Worm (Caenorhabditis elegans) whole organism, L2 larva: ENCODE results near the gene cogc-2.

Experiments used
- C34F6.9 ChIP-seq: fragments of 150-350 bp; optimal IDR thresholded peaks from 2 replicates; lab custom pipeline; 2014; ENCODE audit warnings: missing biosample characterization, missing genetic modification characterization
- F13H6.1 ChIP-seq: sonication (generic microtip); optimal IDR thresholded peaks from 2 replicates; lab custom pipeline; 2016; ENCODE audit warnings: missing genetic modification characterization, missing compliant biosample characterization
- R02D3.7 ChIP-seq: fragments of 150-350 bp; optimal IDR thresholded peaks from 2 replicates; lab custom pipeline; 2014; ENCODE audit warnings: missing biosample characterization, missing genetic modification characterization
- Y55F3AM.14 ChIP-seq: fragments of 200-800 bp; sonication (Bioruptor generic); optimal IDR thresholded peaks from 2 replicates; lab custom pipeline; 2018; ENCODE audit warnings: mild to moderate bottlenecking, missing genetic modification characterization, missing compliant biosample characterization
- ZK546.5 ChIP-seq: sonication (generic microtip); optimal IDR thresholded peaks from 2 replicates; lab custom pipeline; 2017; ENCODE audit warnings: missing biosample characterization, missing genetic modification characterization
- alr-1 ChIP-seq: fragments of 150-350 bp; optimal IDR thresholded peaks from 2 replicates; lab custom pipeline; 2014; ENCODE audit warnings: missing biosample characterization, missing genetic modification characterization
- aly-2 ChIP-seq: fragments of 150-350 bp; optimal IDR thresholded peaks from 2 replicates; lab custom pipeline; 2014; ENCODE audit warnings: missing biosample characterization, missing genetic modification characterization
- ama-1 ChIP-seq: fragments of 150-350 bp; optimal IDR thresholded peaks from 2 replicates; lab custom pipeline; 2018; ENCODE audit warnings: inconsistent platforms
- blmp-1 ChIP-seq: sonication (generic microtip); optimal IDR thresholded peaks from 2 replicates; lab custom pipeline; 2017; ENCODE audit warnings: missing genetic modification characterization, mild to moderate bottlenecking, missing compliant biosample characterization, antibody characterized with exemption, moderate library complexity; ENCODE audit not compliant: insufficient read depth
- ceh-16 ChIP-seq: fragments of 150-350 bp; optimal IDR thresholded peaks from 2 replicates; lab custom pipeline; 2014; ENCODE audit warnings: missing biosample characterization, missing genetic modification characterization
- ceh-82 ChIP-seq: fragments of 150-350 bp; optimal IDR thresholded peaks from 2 replicates; lab custom pipeline; 2014; ENCODE audit warnings: missing biosample characterization, missing genetic modification characterization
- crh-2 ChIP-seq: sonication (generic microtip); optimal IDR thresholded peaks from 2 replicates; lab custom pipeline; 2017; ENCODE audit warnings: missing biosample characterization, missing genetic modification characterization
- dmd-4 ChIP-seq: sonication (generic microtip); optimal IDR thresholded peaks from 2 replicates; lab custom pipeline; 2017; ENCODE audit warnings: missing biosample characterization, missing genetic modification characterization
- egl-27 ChIP-seq: sonication (generic microtip); optimal IDR thresholded peaks from 3 replicates; lab custom pipeline; 2017; ENCODE audit warnings: missing biosample characterization, missing genetic modification reagents, missing genetic modification characterization
- elt-1 ChIP-seq: fragments of 150-350 bp; optimal IDR thresholded peaks from 2 replicates; lab custom pipeline; 2014; ENCODE audit warnings: missing biosample characterization, missing genetic modification characterization
- elt-3 ChIP-seq: sonication (generic microtip); optimal IDR thresholded peaks from 2 replicates; lab custom pipeline; 2017; ENCODE audit warnings: missing biosample characterization, missing genetic modification characterization
- fos-1 ChIP-seq: fragments of 150-350 bp; optimal IDR thresholded peaks from 2 replicates; lab custom pipeline; 2014; ENCODE audit warnings: missing biosample characterization, missing genetic modification characterization
- gmeb-1 ChIP-seq: fragments of 150-350 bp; optimal IDR thresholded peaks from 2 replicates; lab custom pipeline; 2014; ENCODE audit warnings: missing biosample characterization, missing genetic modification characterization
- lin-11 ChIP-seq: fragments of 150-350 bp; sonication (generic microtip); optimal IDR thresholded peaks from 2 replicates; lab custom pipeline; 2014; ENCODE audit warnings: missing biosample characterization, missing genetic modification characterization, inconsistent platforms, mixed read lengths
- lin-13 ChIP-seq: fragments of 150-350 bp; optimal IDR thresholded peaks from 2 replicates; lab custom pipeline; 2014; ENCODE audit warnings: missing biosample characterization, missing genetic modification reagents, missing genetic modification characterization
- lin-39 ChIP-seq: fragments of 150-350 bp; optimal IDR thresholded peaks from 2 replicates; lab custom pipeline; 2014; ENCODE audit warnings: missing biosample characterization, missing genetic modification reagents, missing genetic modification characterization
- lsy-2 ChIP-seq, 2 experiments: fragments of 150-350 bp in 1 of 2; sonication (generic microtip) in 1 of 2; optimal IDR thresholded peaks; 2 replicates each; lab custom pipeline; 2014 to 2017; ENCODE audit warnings: missing biosample characterization in 2 of 2, missing genetic modification characterization in 2 of 2
- mab-5 ChIP-seq: fragments of 150-350 bp; optimal IDR thresholded peaks from 2 replicates; lab custom pipeline; 2014; ENCODE audit warnings: missing biosample characterization, missing genetic modification characterization
- mbf-1 ChIP-seq: sonication (generic microtip); optimal IDR thresholded peaks from 2 replicates; lab custom pipeline; 2017; ENCODE audit warnings: missing biosample characterization, missing genetic modification characterization
- mdl-1 ChIP-seq, 2 experiments: fragments of 150-350 bp in 1 of 2; sonication (generic microtip) in 1 of 2; optimal IDR thresholded peaks; 2 replicates each; lab custom pipeline; 2017; ENCODE audit warnings: missing biosample characterization in 2 of 2, missing genetic modification characterization in 2 of 2
- nhr-10 ChIP-seq: sonication (generic microtip); optimal IDR thresholded peaks from 2 replicates; lab custom pipeline; 2017; ENCODE audit warnings: missing biosample characterization, missing genetic modification characterization
- nhr-11 ChIP-seq: fragments of 150-350 bp; optimal IDR thresholded peaks from 2 replicates; lab custom pipeline; 2014; ENCODE audit warnings: missing biosample characterization, missing genetic modification characterization
- nhr-12 ChIP-seq: fragments of 150-350 bp; optimal IDR thresholded peaks from 2 replicates; lab custom pipeline; 2014; ENCODE audit warnings: missing biosample characterization, missing genetic modification characterization
- nhr-129 ChIP-seq: fragments of 150-350 bp; optimal IDR thresholded peaks from 2 replicates; lab custom pipeline; 2014; ENCODE audit warnings: missing biosample characterization, missing genetic modification characterization
- nhr-21 ChIP-seq: fragments of 150-350 bp; optimal IDR thresholded peaks from 2 replicates; lab custom pipeline; 2014; ENCODE audit warnings: missing biosample characterization, missing genetic modification characterization
- nhr-23 ChIP-seq: fragments of 150-350 bp; optimal IDR thresholded peaks from 2 replicates; lab custom pipeline; 2014; ENCODE audit warnings: missing biosample characterization, missing genetic modification reagents, missing genetic modification characterization
- nhr-237 ChIP-seq: fragments of 150-350 bp; optimal IDR thresholded peaks from 2 replicates; lab custom pipeline; 2014; ENCODE audit warnings: missing biosample characterization, missing genetic modification characterization
- nhr-25 ChIP-seq: fragments of 150-350 bp; sonication (generic microtip); optimal IDR thresholded peaks from 3 replicates; lab custom pipeline; 2014; ENCODE audit warnings: missing biosample characterization, missing genetic modification characterization
- nhr-6 ChIP-seq: fragments of 150-350 bp; optimal IDR thresholded peaks from 2 replicates; lab custom pipeline; 2014; ENCODE audit warnings: missing biosample characterization, missing genetic modification characterization
- nhr-77 ChIP-seq: fragments of 150-350 bp; optimal IDR thresholded peaks from 2 replicates; lab custom pipeline; 2014; ENCODE audit warnings: missing biosample characterization, missing genetic modification characterization
- peb-1 ChIP-seq: fragments of 150-350 bp; optimal IDR thresholded peaks from 2 replicates; lab custom pipeline; 2014; ENCODE audit warnings: missing biosample characterization, missing genetic modification characterization
- sem-4 ChIP-seq: fragments of 150-350 bp; optimal IDR thresholded peaks from 2 replicates; lab custom pipeline; 2014; ENCODE audit warnings: missing biosample characterization, missing genetic modification reagents, missing genetic modification characterization
- skn-1 ChIP-seq: sonication (generic microtip); optimal IDR thresholded peaks from 2 replicates; lab custom pipeline; 2017; ENCODE audit warnings: missing biosample characterization, missing genetic modification characterization
- sma-3 ChIP-seq: sonication (generic microtip); optimal IDR thresholded peaks from 2 replicates; lab custom pipeline; 2016; ENCODE audit warnings: missing genetic modification reagents, missing genetic modification characterization, missing compliant biosample characterization
- sma-9 ChIP-seq, 2 experiments: fragments of 150-350 bp in 1 of 2; sonication (generic microtip) in 1 of 2; optimal IDR thresholded peaks; 2 replicates each; lab custom pipeline; 2014 to 2016; ENCODE audit warnings: missing genetic modification characterization in 2 of 2, mild to moderate bottlenecking in 1 of 2, missing biosample characterization in 1 of 2, missing compliant biosample characterization in 1 of 2, missing genetic modification reagents in 1 of 2, moderate library complexity in 1 of 2
- snpc-4 ChIP-seq: fragments of 150-350 bp; optimal IDR thresholded peaks from 2 replicates; lab custom pipeline; 2014; ENCODE audit warnings: missing biosample characterization, missing genetic modification characterization
- unc-39 ChIP-seq: fragments of 150-350 bp; optimal IDR thresholded peaks from 2 replicates; lab custom pipeline; 2014; ENCODE audit warnings: missing biosample characterization, missing genetic modification characterization
- unc-55 ChIP-seq: fragments of 150-350 bp; sonication (generic microtip); optimal IDR thresholded peaks from 3 replicates; lab custom pipeline; 2014; ENCODE audit warnings: missing biosample characterization, missing genetic modification reagents, missing genetic modification characterization
- unc-62 ChIP-seq: fragments of 150-350 bp; optimal IDR thresholded peaks from 2 replicates; lab custom pipeline; 2014; ENCODE audit warnings: missing biosample characterization, missing genetic modification reagents, missing genetic modification characterization
- zag-1 ChIP-seq: fragments of 150-350 bp; optimal IDR thresholded peaks from 2 replicates; lab custom pipeline; 2014; ENCODE audit warnings: missing biosample characterization, missing genetic modification characterization
- ztf-1 ChIP-seq: fragments of 200-800 bp; sonication (Bioruptor generic); conservative IDR thresholded peaks from 2 replicates; pipeline ENCODE4 v1.3.6; 2022; ENCODE audit warnings: missing genetic modification characterization, missing compliant biosample characterization
- ztf-4 ChIP-seq: fragments of 150-350 bp; optimal IDR thresholded peaks from 2 replicates; lab custom pipeline; 2014; ENCODE audit warnings: missing biosample characterization, missing genetic modification characterization

Gene cogc-2

DNA sequence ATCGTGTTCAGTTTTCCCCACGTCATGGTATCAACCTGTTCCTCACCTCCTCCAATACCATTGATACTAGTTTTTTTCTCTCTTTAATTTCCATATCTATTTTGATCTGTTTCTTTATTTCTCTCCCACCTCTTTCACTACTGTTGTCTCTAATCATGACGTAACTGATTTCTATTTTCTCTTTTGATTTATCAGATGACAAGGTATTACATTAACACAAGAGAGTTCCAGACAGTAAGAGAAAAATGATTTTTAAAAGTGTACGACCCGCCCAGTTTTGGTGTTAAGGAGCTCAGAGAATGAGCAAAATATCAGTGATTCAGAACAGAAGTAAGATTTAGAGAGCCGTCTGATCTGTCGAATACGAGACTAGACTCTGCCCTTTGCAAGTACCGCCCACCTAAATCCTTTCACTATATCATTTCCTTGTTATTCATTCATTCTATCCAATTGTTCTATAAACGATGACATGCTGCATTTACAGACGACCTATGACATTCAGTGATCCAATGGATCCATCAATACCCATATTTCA is 10.4 kb upstream of the cogc-2 start, which contains the start of gene nhr-105 (continued):
- TF ChIP-seq crh-2 = peak; percentile 93
- TF ChIP-seq nhr-25 = peak; percentile 95
- TF ChIP-seq lin-13 (GFP tag; lab: Kevin White, UChicago) = peak; percentile 45
- TF ChIP-seq snpc-4 (tag; lab: Kevin White, UChicago) = peak; percentile 1

DNA sequence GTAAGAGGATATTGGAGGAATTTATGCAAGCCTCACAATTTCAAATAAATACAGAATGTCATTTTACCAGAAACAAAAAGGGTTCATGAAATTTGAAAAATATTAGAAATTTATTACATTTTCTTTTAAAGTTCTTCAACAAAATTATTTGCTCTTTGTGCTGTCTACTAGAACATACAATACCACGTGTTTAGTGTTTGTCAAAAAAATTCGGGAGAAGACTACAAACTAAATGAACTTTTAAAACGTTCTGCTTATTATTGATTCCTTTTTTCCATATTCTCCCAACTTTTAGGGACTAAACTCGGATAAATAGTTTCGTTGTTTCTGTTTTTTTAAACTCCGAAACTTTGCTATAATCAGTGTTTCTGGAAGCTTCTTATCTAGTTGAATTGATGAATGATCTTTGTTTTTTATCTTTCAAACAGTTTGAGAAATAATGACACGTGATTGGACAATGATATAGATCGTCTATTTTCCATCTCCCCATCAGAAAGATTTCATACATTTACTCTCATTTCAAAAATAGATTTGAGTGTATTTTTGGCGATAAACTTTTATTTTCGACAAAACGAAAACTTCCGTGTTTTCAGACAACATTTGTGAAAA is 9.4 kb upstream of the cogc-2 start:
- no peak for TF ChIP-seq lin-13 (GFP tag; lab: Kevin White, UChicago)
- peak; percentile 6 for TF ChIP-seq sma-9 (GFP tag; optimal IDR thresholded peaks at IDR 0.05; lab: Kevin White, UChicago)
- no peak for TF ChIP-seq sma-9 (tag; optimal IDR thresholded peaks at IDR 0.05; lab: Kevin White, UChicago)
- TF ChIP-seq nhr-77 (tag; lab: Kevin White, UChicago) = no peak
- TF ChIP-seq crh-2 = peak; percentile 35
- TF ChIP-seq sma-3 (GFP tag; lab: Kevin White, UChicago) = peak; percentile 54
- peak; percentile 27 for TF ChIP-seq blmp-1 (tag; lab: Kevin White, UChicago)
- TF ChIP-seq lsy-2 (tag; optimal IDR thresholded peaks at IDR 0.05; lab: Kevin White, UChicago) = peak in 1 of 2 experiments; percentile 24
- peak; percentile 4 for TF ChIP-seq gmeb-1 (tag; lab: Kevin White, UChicago)
- peak; percentile 46 for TF ChIP-seq nhr-25
- peak; percentile 13 for TF ChIP-seq nhr-21 (tag; lab: Kevin White, UChicago)

DNA sequence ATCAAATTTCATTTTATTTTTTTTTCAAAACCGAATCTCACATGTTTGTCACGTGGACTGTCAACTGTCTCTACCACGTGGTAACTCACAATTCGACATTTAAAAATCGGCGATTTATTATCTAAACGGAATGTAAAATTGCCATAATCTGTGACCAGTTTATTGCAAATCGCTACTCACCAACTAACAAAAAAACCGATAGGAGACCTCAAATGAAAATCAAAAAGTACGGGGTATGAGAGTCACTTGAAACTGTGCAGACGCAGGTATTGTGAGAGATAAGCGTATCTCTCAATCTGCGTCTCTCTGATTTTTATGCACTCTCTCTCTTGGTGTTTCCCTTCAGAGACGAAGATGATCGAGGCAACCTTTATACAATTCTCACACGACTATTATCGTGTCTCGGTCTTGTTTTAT is 8.4 kb upstream of the cogc-2 start:
- TF ChIP-seq mbf-1 (tag; lab: Kevin White, UChicago) = no peak
- peak; percentile 24 for TF ChIP-seq Y55F3AM.14 (GFP tag; lab: Kevin White, UChicago)
- no peak for TF ChIP-seq nhr-23 (tag; lab: Kevin White, UChicago)
- TF ChIP-seq ceh-82 = no peak
- peak; percentile 56 to 58 for TF ChIP-seq mdl-1 (tag; optimal IDR thresholded peaks at IDR 0.05; lab: Kevin White, UChicago)
- no peak for TF ChIP-seq zag-1
- TF ChIP-seq mab-5 (tag; lab: Kevin White, UChicago) = no peak
- TF ChIP-seq gmeb-1 (tag; lab: Kevin White, UChicago) = peak; percentile 78
- TF ChIP-seq R02D3.7 = no peak
- peak; percentile 13 for TF ChIP-seq nhr-11 (tag; lab: Kevin White, UChicago)
- TF ChIP-seq nhr-77 (tag; lab: Kevin White, UChicago) = no peak
- TF ChIP-seq lin-39 (tag; lab: Kevin White, UChicago) = no peak
- TF ChIP-seq ceh-16 (tag; lab: Kevin White, UChicago) = no peak
- peak; percentile 81 for TF ChIP-seq nhr-129 (tag; lab: Kevin White, UChicago)
- no peak for TF ChIP-seq skn-1
- TF ChIP-seq peb-1 = no peak
- TF ChIP-seq alr-1 (tag; lab: Kevin White, UChicago) = no peak
- TF ChIP-seq unc-39 (tag; lab: Kevin White, UChicago) = no peak
- TF ChIP-seq ama-1 (lab: Kevin White, UChicago) = peak; percentile 28
- no peak for TF ChIP-seq dmd-4 (tag; lab: Kevin White, UChicago)
- TF ChIP-seq unc-62 (GFP tag; lab: Kevin White, UChicago) = no peak
- peak; percentile 44 for TF ChIP-seq sem-4
- no peak for TF ChIP-seq aly-2 (tag; lab: Kevin White, UChicago)
- TF ChIP-seq crh-2 = peak; percentile 86
- TF ChIP-seq ZK546.5 (tag; lab: Kevin White, UChicago) = no peak
- peak; percentile 86 for TF ChIP-seq F13H6.1 (tag; lab: Kevin White, UChicago)
- TF ChIP-seq sma-9 (GFP tag; optimal IDR thresholded peaks at IDR 0.05; lab: Kevin White, UChicago) = peak; percentile 87
- no peak for TF ChIP-seq sma-9 (tag; optimal IDR thresholded peaks at IDR 0.05; lab: Kevin White, UChicago)
- TF ChIP-seq elt-1 = no peak
- TF ChIP-seq nhr-10 (tag; lab: Kevin White, UChicago) = no peak
- TF ChIP-seq lin-13 (GFP tag; lab: Kevin White, UChicago) = peak; percentile 29
- TF ChIP-seq snpc-4 (tag; lab: Kevin White, UChicago) = no peak
- TF ChIP-seq lin-11 (tag; lab: Kevin White, UChicago) = no peak
- TF ChIP-seq ztf-4 = peak; percentile 54
- no peak for TF ChIP-seq ztf-1
- TF ChIP-seq egl-27 (tag; lab: Kevin White, UChicago) = peak; percentile 5
- peak; percentile 67 for TF ChIP-seq nhr-21 (tag; lab: Kevin White, UChicago)
- TF ChIP-seq unc-55 (GFP tag; lab: Kevin White, UChicago) = no peak
- TF ChIP-seq nhr-12 (tag; lab: Kevin White, UChicago) = no peak
- TF ChIP-seq nhr-6 (tag; lab: Kevin White, UChicago) = peak; percentile 73
- TF ChIP-seq nhr-25 = peak; percentile 88
- TF ChIP-seq fos-1 = peak; percentile 87
- TF ChIP-seq nhr-237 (tag; lab: Kevin White, UChicago) = no peak
- TF ChIP-seq elt-3 = no peak
- peak; percentile 84 for TF ChIP-seq sma-3 (GFP tag; lab: Kevin White, UChicago)
- peak; percentile 62 for TF ChIP-seq C34F6.9 (tag; lab: Kevin White, UChicago)
- peak; percentile 59 for TF ChIP-seq blmp-1 (tag; lab: Kevin White, UChicago)
